Worm (Caenorhabditis elegans) whole organism, L2 larva: ENCODE results near the gene ZK632.10.

ENCODE experiments used
- C34F6.9 ChIP-seq: fragments of 150-350 bp; optimal IDR thresholded peaks from 2 replicates; lab custom pipeline; 2014; ENCODE audit warnings: missing biosample characterization, missing genetic modification characterization
- F13H6.1 ChIP-seq: sonication (generic microtip); optimal IDR thresholded peaks from 2 replicates; lab custom pipeline; 2016; ENCODE audit warnings: missing genetic modification characterization, missing compliant biosample characterization
- R02D3.7 ChIP-seq: fragments of 150-350 bp; optimal IDR thresholded peaks from 2 replicates; lab custom pipeline; 2014; ENCODE audit warnings: missing biosample characterization, missing genetic modification characterization
- ZK546.5 ChIP-seq: sonication (generic microtip); optimal IDR thresholded peaks from 2 replicates; lab custom pipeline; 2017; ENCODE audit warnings: missing biosample characterization, missing genetic modification characterization
- alr-1 ChIP-seq: fragments of 150-350 bp; optimal IDR thresholded peaks from 2 replicates; lab custom pipeline; 2014; ENCODE audit warnings: missing biosample characterization, missing genetic modification characterization
- aly-2 ChIP-seq: fragments of 150-350 bp; optimal IDR thresholded peaks from 2 replicates; lab custom pipeline; 2014; ENCODE audit warnings: missing biosample characterization, missing genetic modification characterization
- ama-1 ChIP-seq: fragments of 150-350 bp; optimal IDR thresholded peaks from 2 replicates; lab custom pipeline; 2018; ENCODE audit warnings: inconsistent platforms
- ceh-16 ChIP-seq: fragments of 150-350 bp; optimal IDR thresholded peaks from 2 replicates; lab custom pipeline; 2014; ENCODE audit warnings: missing biosample characterization, missing genetic modification characterization
- crh-2 ChIP-seq: sonication (generic microtip); optimal IDR thresholded peaks from 2 replicates; lab custom pipeline; 2017; ENCODE audit warnings: missing biosample characterization, missing genetic modification characterization
- elt-1 ChIP-seq: fragments of 150-350 bp; optimal IDR thresholded peaks from 2 replicates; lab custom pipeline; 2014; ENCODE audit warnings: missing biosample characterization, missing genetic modification characterization
- fos-1 ChIP-seq: fragments of 150-350 bp; optimal IDR thresholded peaks from 2 replicates; lab custom pipeline; 2014; ENCODE audit warnings: missing biosample characterization, missing genetic modification characterization
- gmeb-1 ChIP-seq: fragments of 150-350 bp; optimal IDR thresholded peaks from 2 replicates; lab custom pipeline; 2014; ENCODE audit warnings: missing biosample characterization, missing genetic modification characterization
- lin-13 ChIP-seq: fragments of 150-350 bp; optimal IDR thresholded peaks from 2 replicates; lab custom pipeline; 2014; ENCODE audit warnings: missing biosample characterization, missing genetic modification reagents, missing genetic modification characterization
- lin-39 ChIP-seq: fragments of 150-350 bp; optimal IDR thresholded peaks from 2 replicates; lab custom pipeline; 2014; ENCODE audit warnings: missing biosample characterization, missing genetic modification reagents, missing genetic modification characterization
- lsy-2 ChIP-seq, 2 experiments: fragments of 150-350 bp in 1 of 2; sonication (generic microtip) in 1 of 2; optimal IDR thresholded peaks; 2 replicates each; lab custom pipeline; 2014 to 2017; ENCODE audit warnings: missing biosample characterization in 2 of 2, missing genetic modification characterization in 2 of 2
- mbf-1 ChIP-seq: sonication (generic microtip); optimal IDR thresholded peaks from 2 replicates; lab custom pipeline; 2017; ENCODE audit warnings: missing biosample characterization, missing genetic modification characterization
- mdl-1 ChIP-seq, 2 experiments: fragments of 150-350 bp in 1 of 2; sonication (generic microtip) in 1 of 2; optimal IDR thresholded peaks; 2 replicates each; lab custom pipeline; 2017; ENCODE audit warnings: missing biosample characterization in 2 of 2, missing genetic modification characterization in 2 of 2
- nhr-11 ChIP-seq: fragments of 150-350 bp; optimal IDR thresholded peaks from 2 replicates; lab custom pipeline; 2014; ENCODE audit warnings: missing biosample characterization, missing genetic modification characterization
- nhr-12 ChIP-seq: fragments of 150-350 bp; optimal IDR thresholded peaks from 2 replicates; lab custom pipeline; 2014; ENCODE audit warnings: missing biosample characterization, missing genetic modification characterization
- nhr-129 ChIP-seq: fragments of 150-350 bp; optimal IDR thresholded peaks from 2 replicates; lab custom pipeline; 2014; ENCODE audit warnings: missing biosample characterization, missing genetic modification characterization
- nhr-21 ChIP-seq: fragments of 150-350 bp; optimal IDR thresholded peaks from 2 replicates; lab custom pipeline; 2014; ENCODE audit warnings: missing biosample characterization, missing genetic modification characterization
- nhr-23 ChIP-seq: fragments of 150-350 bp; optimal IDR thresholded peaks from 2 replicates; lab custom pipeline; 2014; ENCODE audit warnings: missing biosample characterization, missing genetic modification reagents, missing genetic modification characterization
- nhr-237 ChIP-seq: fragments of 150-350 bp; optimal IDR thresholded peaks from 2 replicates; lab custom pipeline; 2014; ENCODE audit warnings: missing biosample characterization, missing genetic modification characterization
- nhr-6 ChIP-seq: fragments of 150-350 bp; optimal IDR thresholded peaks from 2 replicates; lab custom pipeline; 2014; ENCODE audit warnings: missing biosample characterization, missing genetic modification characterization
- nhr-77 ChIP-seq: fragments of 150-350 bp; optimal IDR thresholded peaks from 2 replicates; lab custom pipeline; 2014; ENCODE audit warnings: missing biosample characterization, missing genetic modification characterization
- peb-1 ChIP-seq: fragments of 150-350 bp; optimal IDR thresholded peaks from 2 replicates; lab custom pipeline; 2014; ENCODE audit warnings: missing biosample characterization, missing genetic modification characterization
- sem-4 ChIP-seq: fragments of 150-350 bp; optimal IDR thresholded peaks from 2 replicates; lab custom pipeline; 2014; ENCODE audit warnings: missing biosample characterization, missing genetic modification reagents, missing genetic modification characterization
- skn-1 ChIP-seq: sonication (generic microtip); optimal IDR thresholded peaks from 2 replicates; lab custom pipeline; 2017; ENCODE audit warnings: missing biosample characterization, missing genetic modification characterization
- sma-3 ChIP-seq: sonication (generic microtip); optimal IDR thresholded peaks from 2 replicates; lab custom pipeline; 2016; ENCODE audit warnings: missing genetic modification reagents, missing genetic modification characterization, missing compliant biosample characterization
- sma-9 ChIP-seq, 2 experiments: fragments of 150-350 bp in 1 of 2; sonication (generic microtip) in 1 of 2; optimal IDR thresholded peaks; 2 replicates each; lab custom pipeline; 2014 to 2016; ENCODE audit warnings: missing genetic modification characterization in 2 of 2, mild to moderate bottlenecking in 1 of 2, missing biosample characterization in 1 of 2, missing compliant biosample characterization in 1 of 2, missing genetic modification reagents in 1 of 2, moderate library complexity in 1 of 2
- unc-39 ChIP-seq: fragments of 150-350 bp; optimal IDR thresholded peaks from 2 replicates; lab custom pipeline; 2014; ENCODE audit warnings: missing biosample characterization, missing genetic modification characterization
- unc-55 ChIP-seq: fragments of 150-350 bp; sonication (generic microtip); optimal IDR thresholded peaks from 3 replicates; lab custom pipeline; 2014; ENCODE audit warnings: missing biosample characterization, missing genetic modification reagents, missing genetic modification characterization
- zag-1 ChIP-seq: fragments of 150-350 bp; optimal IDR thresholded peaks from 2 replicates; lab custom pipeline; 2014; ENCODE audit warnings: missing biosample characterization, missing genetic modification characterization
- ztf-11 ChIP-seq: sonication (generic microtip); optimal IDR thresholded peaks from 2 replicates; lab custom pipeline; 2017; ENCODE audit warnings: missing biosample characterization, missing genetic modification characterization
- ztf-4 ChIP-seq: fragments of 150-350 bp; optimal IDR thresholded peaks from 2 replicates; lab custom pipeline; 2014; ENCODE audit warnings: missing biosample characterization, missing genetic modification characterization

ZK632.10 gene

DNA sequence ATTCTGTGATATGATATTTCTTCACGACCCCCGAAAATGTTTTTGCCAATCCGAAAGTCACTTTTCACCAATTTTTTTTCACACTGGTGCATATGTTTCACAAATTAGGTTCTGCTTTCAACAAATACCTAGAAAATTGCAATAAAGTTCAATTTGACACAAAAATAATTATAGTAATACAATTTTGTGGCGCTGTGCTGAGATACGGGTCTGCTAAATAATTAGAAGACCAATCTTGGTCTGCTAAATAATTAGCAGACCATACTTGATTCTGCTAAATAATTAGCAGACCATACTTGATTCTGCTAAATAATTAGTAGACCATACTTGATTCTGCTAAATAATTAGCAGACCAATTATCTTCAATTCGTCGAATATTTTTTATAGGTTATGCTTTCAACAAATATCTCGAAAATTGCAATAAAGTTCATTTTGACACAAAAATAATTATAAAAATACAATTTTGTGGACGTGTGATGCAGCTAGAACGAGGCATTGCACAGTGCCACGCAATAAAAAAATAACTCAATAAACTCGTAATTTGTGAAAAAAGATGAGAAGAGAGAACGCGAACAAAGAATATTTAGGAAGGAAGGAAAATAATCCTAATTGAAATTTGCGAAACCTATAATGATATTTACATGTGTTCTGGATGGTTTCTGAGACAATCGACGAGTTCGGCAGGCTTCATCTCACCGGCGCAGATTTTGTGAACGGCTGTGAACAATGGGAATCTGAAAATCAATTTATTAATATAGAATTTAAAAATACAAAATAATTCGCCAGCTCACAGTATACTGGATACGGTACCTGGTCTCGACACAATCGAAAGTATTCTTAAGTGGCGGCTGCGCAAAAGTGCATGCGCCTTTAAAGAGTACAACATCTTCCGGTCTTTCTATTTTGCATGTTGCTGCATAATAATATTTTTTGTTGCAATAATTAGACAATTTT is 26.4 kb upstream of the ZK632.10 start:
- TF ChIP-seq F13H6.1 (tag; lab: Kevin White, UChicago) (no peak), nhr-21 (tag; lab: Kevin White, UChicago) (peak; percentile 7)

DNA sequence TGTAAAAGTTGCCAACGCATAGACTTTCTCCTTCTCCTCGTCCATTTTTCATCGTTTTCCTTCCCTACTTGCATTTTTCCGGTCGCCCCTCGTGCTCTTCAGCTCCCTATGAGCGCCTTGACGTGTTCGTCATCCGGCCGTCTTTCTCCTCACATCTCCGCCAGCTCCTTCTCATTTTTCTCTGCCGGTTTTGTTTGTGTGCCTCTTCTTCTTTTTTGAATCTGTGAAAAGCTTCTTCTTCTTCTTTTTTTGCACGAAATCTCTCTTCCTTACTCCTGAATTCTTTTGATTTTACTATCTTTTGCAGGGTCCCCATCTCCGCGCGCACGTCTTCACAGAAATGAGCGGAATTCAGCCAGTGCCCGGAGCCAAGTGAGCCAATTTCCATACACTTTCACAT is 24.0 kb upstream of the ZK632.10 start, which contains the start of gene K11H3.3:
Gene K11H3.3 (plus strand): TSS at position 308 of the 400 bp plus-strand sequence.
- TF ChIP-seq C34F6.9 (tag; lab: Kevin White, UChicago) (peak; percentile 5), ama-1 (lab: Kevin White, UChicago) (no peak), fos-1 (tag; lab: Kevin White, UChicago) (no peak), nhr-129 (tag; lab: Kevin White, UChicago) (peak; percentile 10)

DNA sequence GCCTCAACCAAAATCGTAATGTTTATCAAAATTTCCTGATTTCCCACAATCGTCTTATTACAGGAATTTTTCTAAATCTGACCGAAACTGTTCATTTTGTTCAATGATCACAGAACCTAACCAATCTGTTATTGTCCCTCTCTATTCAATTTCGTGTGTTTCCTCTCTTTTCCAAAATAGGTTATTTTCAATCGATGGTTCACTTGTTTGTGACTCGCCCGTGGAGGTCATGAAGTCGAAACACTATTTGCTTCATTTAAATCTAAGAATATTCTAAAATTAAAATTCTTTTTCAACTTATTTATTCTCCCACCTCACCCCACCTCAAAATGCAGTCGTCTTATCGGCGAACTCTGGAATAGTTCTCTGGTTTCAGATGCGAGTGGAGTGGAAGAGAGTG is 23.4 kb upstream of the ZK632.10 start:
- TF ChIP-seq mdl-1 (tag; optimal IDR thresholded peaks at IDR 0.05; lab: Kevin White, UChicago) (no peak), fos-1 (tag; lab: Kevin White, UChicago) (peak; percentile 6), lsy-2 (tag; optimal IDR thresholded peaks at IDR 0.05; lab: Kevin White, UChicago) (no peak)

DNA sequence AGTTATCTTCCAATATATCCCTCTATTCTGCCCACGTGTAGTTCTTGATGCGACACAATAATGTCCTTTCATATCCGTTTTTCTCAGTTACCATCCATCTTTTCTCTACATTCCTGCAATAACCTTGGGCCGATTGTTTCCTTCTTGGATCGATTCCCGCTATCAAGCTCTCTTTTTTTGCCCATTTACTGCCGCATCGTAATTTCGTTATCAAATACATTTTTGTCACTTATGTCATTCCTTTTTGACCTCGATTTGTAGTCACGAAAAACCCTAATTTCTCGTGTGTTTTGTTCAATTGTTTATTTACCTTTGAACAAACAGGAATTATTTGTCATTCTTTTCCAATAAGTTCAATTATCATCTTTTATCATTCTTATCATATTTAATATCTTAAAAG is 22.4 kb upstream of the ZK632.10 start:
- TF ChIP-seq sma-3 (GFP tag; lab: Kevin White, UChicago) (peak; percentile 46), nhr-129 (tag; lab: Kevin White, UChicago) (peak; percentile 5), nhr-21 (tag; lab: Kevin White, UChicago) (peak; percentile 41), fos-1 (tag; lab: Kevin White, UChicago) (peak; percentile 57), aly-2 (tag; lab: Kevin White, UChicago) (no peak), ZK546.5 (tag; lab: Kevin White, UChicago) (no peak), R02D3.7 (tag; lab: Kevin White, UChicago) (no peak), skn-1 (peak; percentile 74), nhr-237 (tag; lab: Kevin White, UChicago) (no peak), unc-55 (GFP tag; lab: Kevin White, UChicago) (no peak), crh-2 (tag; lab: Kevin White, UChicago) (peak; percentile 29), gmeb-1 (tag; lab: Kevin White, UChicago) (peak; percentile 23), alr-1 (tag; lab: Kevin White, UChicago) (no peak), nhr-6 (tag; lab: Kevin White, UChicago) (no peak), zag-1 (no peak), peb-1 (tag; lab: Kevin White, UChicago) (no peak)
- TF ChIP-seq, all 48 proteins: peak for 7

DNA sequence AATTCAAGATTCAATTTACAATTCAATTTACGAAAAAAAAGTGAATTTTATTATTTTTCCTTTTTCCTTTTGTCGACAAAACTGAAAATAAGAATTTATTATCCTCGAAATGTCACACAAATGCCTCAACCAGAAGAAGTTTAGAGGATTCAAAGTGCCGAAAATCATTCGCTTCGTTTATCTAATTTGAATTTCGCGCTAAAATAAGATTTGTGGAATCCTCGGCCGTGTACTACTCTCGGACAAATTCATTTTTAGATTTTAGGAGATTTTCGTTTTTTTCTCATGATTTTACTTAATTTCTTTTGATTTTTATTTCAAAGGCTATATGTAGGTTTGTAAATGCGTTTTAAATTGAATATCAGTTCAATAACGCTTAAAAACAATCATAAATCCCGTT is 21.1 kb upstream of the ZK632.10 start:
- no peak for TF ChIP-seq sem-4 (tag; lab: Kevin White, UChicago)
- no peak for TF ChIP-seq R02D3.7 (tag; lab: Kevin White, UChicago)
- TF ChIP-seq mbf-1 (tag; lab: Kevin White, UChicago) = no peak
- TF ChIP-seq lin-39 (tag; lab: Kevin White, UChicago) = no peak
- TF ChIP-seq sma-9 (GFP tag; optimal IDR thresholded peaks at IDR 0.05; lab: Kevin White, UChicago) = no peak
- TF ChIP-seq sma-9 (tag; optimal IDR thresholded peaks at IDR 0.05; lab: Kevin White, UChicago) = no peak
- TF ChIP-seq lsy-2 (tag; optimal IDR thresholded peaks at IDR 0.05; lab: Kevin White, UChicago) = no peak
- TF ChIP-seq gmeb-1 (tag; lab: Kevin White, UChicago) = no peak
- TF ChIP-seq nhr-23 = no peak
- no peak for TF ChIP-seq elt-1 (tag; lab: Kevin White, UChicago)
- TF ChIP-seq nhr-237 (tag; lab: Kevin White, UChicago) = no peak
- TF ChIP-seq nhr-77 (tag; lab: Kevin White, UChicago) = no peak
- TF ChIP-seq nhr-12 (tag; lab: Kevin White, UChicago) = no peak

DNA sequence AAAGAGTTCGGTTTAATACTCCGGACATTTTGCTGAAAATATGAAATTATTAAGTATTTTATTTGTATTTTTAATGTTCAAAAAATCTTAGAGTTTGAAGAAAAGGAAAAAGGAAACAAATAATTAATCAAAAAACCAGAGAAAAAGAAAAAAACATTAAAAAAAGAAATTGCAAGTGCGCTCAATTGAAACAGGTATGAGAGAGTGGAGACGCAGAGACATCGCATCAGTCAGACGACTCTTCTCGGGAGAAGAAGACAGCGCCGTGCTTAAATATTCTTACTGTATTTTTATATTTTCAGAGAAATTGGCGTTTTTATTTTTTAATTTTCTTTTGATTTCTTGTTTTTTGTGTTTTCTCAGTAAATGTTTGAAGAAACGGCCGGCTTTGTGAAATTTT is 20.6 kb upstream of the ZK632.10 start, which contains the start of gene mrpl-36:
Gene mrpl-36 (minus strand): TSS at position 34 of the 400 bp plus-strand sequence.
- TF ChIP-seq ztf-4 (tag; lab: Kevin White, UChicago) (no peak), unc-55 (GFP tag; lab: Kevin White, UChicago) (peak; percentile 73), nhr-21 (tag; lab: Kevin White, UChicago) (no peak), ceh-16 (tag; lab: Kevin White, UChicago) (no peak), lin-13 (GFP tag; lab: Kevin White, UChicago) (peak; percentile 24), aly-2 (tag; lab: Kevin White, UChicago) (no peak), nhr-11 (tag; lab: Kevin White, UChicago) (no peak), nhr-129 (tag; lab: Kevin White, UChicago) (peak; percentile 33), sma-9 (GFP tag; optimal IDR thresholded peaks at IDR 0.05; lab: Kevin White, UChicago) (no peak), sma-9 (tag; optimal IDR thresholded peaks at IDR 0.05; lab: Kevin White, UChicago) (no peak), fos-1 (tag; lab: Kevin White, UChicago) (peak; percentile 27), unc-39 (tag; lab: Kevin White, UChicago) (no peak), lsy-2 (tag; optimal IDR thresholded peaks at IDR 0.05; lab: Kevin White, UChicago) (peak in 1 of 2 experiments; percentile 67), sem-4 (tag; lab: Kevin White, UChicago) (peak; percentile 14), nhr-237 (tag; lab: Kevin White, UChicago) (no peak), ztf-11 (tag; lab: Kevin White, UChicago) (no peak), C34F6.9 (tag; lab: Kevin White, UChicago) (peak; percentile 72)
